Fruit fly (Drosophila melanogaster) whole organism, embryonic: ENCODE data around the gene CG34436.

Source experiments
- Abd-B ChIP-seq: fragments of 200-800 bp; sonication (Bioruptor generic); optimal IDR thresholded peaks from 2 replicates; lab custom pipeline; 2018; ENCODE audit warnings: missing biosample characterization, mild to moderate bottlenecking, missing genetic modification characterization, moderate library complexity
- BEAF-32 ChIP-seq: fragments of 200-800 bp; sonication (Bioruptor generic); optimal IDR thresholded peaks from 3 replicates; lab custom pipeline; 2017; ENCODE audit warnings: missing biosample characterization, missing genetic modification characterization, mild to moderate bottlenecking, moderate library complexity, missing genetic modification reagents
- BtbVII ChIP-seq: fragments of 200-800 bp; sonication (Bioruptor generic); optimal IDR thresholded peaks from 3 replicates; lab custom pipeline; 2017; ENCODE audit warnings: missing biosample characterization, mild to moderate bottlenecking, missing genetic modification characterization
- C15 ChIP-seq: fragments of 200-800 bp; sonication (Bioruptor generic); IDR thresholded peaks from 3 replicates; pipeline ENCODE4 v1.3.6; 2022; ENCODE audit warnings: missing biosample characterization, missing genetic modification characterization
- CG11247 ChIP-seq: fragments of 200-800 bp; sonication (Bioruptor generic); IDR thresholded peaks from 2 replicates; pipeline ENCODE4 v1.3.6; 2022; ENCODE audit warnings: missing biosample characterization, missing genetic modification characterization
- CG11560 ChIP-seq: fragments of 200-800 bp; sonication (Bioruptor generic); IDR thresholded peaks from 3 replicates; pipeline ENCODE4 v1.3.6; 2022; ENCODE audit warnings: missing biosample characterization, missing genetic modification characterization
- CG12391 ChIP-seq: fragments of 200-800 bp; sonication (Bioruptor generic); optimal IDR thresholded peaks from 3 replicates; lab custom pipeline; 2018; ENCODE audit warnings: missing biosample characterization, mild to moderate bottlenecking, missing genetic modification characterization, moderate library complexity
- CG13775 ChIP-seq: fragments of 200-800 bp; sonication (Bioruptor generic); optimal IDR thresholded peaks from 3 replicates; lab custom pipeline; 2017; ENCODE audit warnings: missing biosample characterization, mild to moderate bottlenecking, missing genetic modification characterization
- CG14050 ChIP-seq: fragments of 200-800 bp; sonication (Bioruptor generic); IDR thresholded peaks from 3 replicates; pipeline ENCODE4 v1.3.6; 2022; ENCODE audit warnings: missing biosample characterization, missing genetic modification characterization
- CG17328 ChIP-seq: fragments of 200-800 bp; sonication (Bioruptor generic); IDR thresholded peaks from 2 replicates; pipeline ENCODE4 v1.3.6; 2022; ENCODE audit warnings: missing biosample characterization, missing genetic modification characterization
- CG17912 ChIP-seq: fragments of 200-800 bp; sonication (Bioruptor generic); optimal IDR thresholded peaks from 2 replicates; lab custom pipeline; 2018; ENCODE audit warnings: missing biosample characterization, mild to moderate bottlenecking, missing genetic modification characterization
- CG2199 ChIP-seq: fragments of 200-800 bp; sonication (Bioruptor generic); IDR thresholded peaks from 3 replicates; pipeline ENCODE4 v1.3.6; 2022; ENCODE audit warnings: missing biosample characterization, missing genetic modification characterization
- CG31441 ChIP-seq: fragments of 200-800 bp; sonication (Bioruptor generic); IDR thresholded peaks from 2 replicates; pipeline ENCODE4 v1.3.6; 2022; ENCODE audit warnings: missing biosample characterization, missing genetic modification characterization
- CG3163 ChIP-seq: fragments of 200-800 bp; sonication (Bioruptor generic); optimal IDR thresholded peaks from 3 replicates; lab custom pipeline; 2016; ENCODE audit warnings: missing biosample characterization, missing genetic modification characterization
- CG3407 ChIP-seq: fragments of 200-800 bp; sonication (Bioruptor generic); optimal IDR thresholded peaks from 2 replicates; lab custom pipeline; 2018; ENCODE audit warnings: missing biosample characterization, mild to moderate bottlenecking, missing genetic modification characterization
- CG3838 ChIP-seq: fragments of 200-800 bp; sonication (Bioruptor generic); optimal IDR thresholded peaks from 3 replicates; lab custom pipeline; 2016; ENCODE audit warnings: missing biosample characterization, missing genetic modification characterization
- CG4404 ChIP-seq: fragments of 200-800 bp; sonication (Bioruptor generic); IDR thresholded peaks from 2 replicates; pipeline ENCODE4 v1.3.6; 2022; ENCODE audit warnings: missing biosample characterization, missing genetic modification characterization
- CG4820 ChIP-seq: fragments of 200-800 bp; sonication (Bioruptor generic); optimal IDR thresholded peaks from 3 replicates; lab custom pipeline; 2016; ENCODE audit warnings: missing biosample characterization, missing genetic modification characterization
- CG6683 ChIP-seq: fragments of 200-800 bp; sonication (Bioruptor generic); optimal IDR thresholded peaks from 2 replicates; lab custom pipeline; 2017; ENCODE audit warnings: missing biosample characterization, mild to moderate bottlenecking, missing genetic modification characterization, missing genetic modification reagents
- CG7963 ChIP-seq: fragments of 200-800 bp; sonication (Bioruptor generic); IDR thresholded peaks from 3 replicates; pipeline ENCODE4 v1.3.6; 2022; ENCODE audit warnings: missing biosample characterization, missing genetic modification characterization; ENCODE audit not compliant: partially characterized antibody
- CG8765 ChIP-seq: fragments of 200-800 bp; sonication (Bioruptor generic); IDR thresholded peaks from 2 replicates; pipeline ENCODE4 v1.3.6; 2022; ENCODE audit warnings: missing biosample characterization, missing genetic modification characterization
- D ChIP-seq, 2 experiments: fragments of 200-800 bp in 1 of 2; fragments of >200 bp in 1 of 2; sonication (Bioruptor generic) in 1 of 2; optimal IDR thresholded peaks; 2 replicates in 1 of 2; 3 replicates in 1 of 2; lab custom pipeline; 2017; ENCODE audit warnings: mild to moderate bottlenecking in 1 of 2, missing biosample characterization in 1 of 2, missing genetic modification characterization in 1 of 2, missing genetic modification reagents in 1 of 2
- Dad ChIP-seq: fragments of 200-800 bp; sonication (Bioruptor generic); optimal IDR thresholded peaks from 3 replicates; lab custom pipeline; 2016; ENCODE audit warnings: missing biosample characterization, missing genetic modification characterization
- Elba2 ChIP-seq: fragments of 200-800 bp; sonication (Bioruptor generic); optimal IDR thresholded peaks from 3 replicates; lab custom pipeline; 2016; ENCODE audit warnings: missing biosample characterization, missing genetic modification characterization
- GATAe ChIP-seq: fragments of 200-800 bp; sonication (Bioruptor generic); conservative IDR thresholded peaks from 2 replicates; pipeline ENCODE4 v1.3.6; 2022; ENCODE audit warnings: missing biosample characterization, missing genetic modification characterization
- Hand ChIP-seq: fragments of 200-800 bp; sonication (Bioruptor generic); optimal IDR thresholded peaks from 2 replicates; lab custom pipeline; 2017; ENCODE audit warnings: mild to moderate bottlenecking, missing biosample characterization, missing genetic modification reagents, missing genetic modification characterization
- Hr78 ChIP-seq, 2 experiments: fragments of 200-800 bp in 1 of 2; fragments of >200 bp in 1 of 2; sonication (Bioruptor generic) in 1 of 2; optimal IDR thresholded peaks; 2 replicates each; lab custom pipeline; 2017 to 2019; ENCODE audit warnings: missing biosample characterization in 2 of 2, missing genetic modification characterization in 2 of 2, mild to moderate bottlenecking in 1 of 2, moderate library complexity in 1 of 2
- NC2β ChIP-seq: fragments of 200-800 bp; sonication (Bioruptor generic); optimal IDR thresholded peaks from 2 replicates; lab custom pipeline; 2016; ENCODE audit warnings: missing biosample characterization, missing genetic modification characterization
- NfI ChIP-seq: fragments of 200-800 bp; sonication (Bioruptor generic); optimal IDR thresholded peaks from 3 replicates; lab custom pipeline; 2018; ENCODE audit warnings: missing biosample characterization, mild to moderate bottlenecking, missing genetic modification characterization, moderate library complexity
- Sry-δ ChIP-seq: fragments of 200-800 bp; sonication (Bioruptor generic); optimal IDR thresholded peaks from 2 replicates; lab custom pipeline; 2016; ENCODE audit warnings: missing biosample characterization, missing genetic modification characterization
- Ssrp ChIP-seq: fragments of 200-800 bp; sonication (Bioruptor generic); optimal IDR thresholded peaks from 2 replicates; lab custom pipeline; 2018; ENCODE audit warnings: missing biosample characterization, mild to moderate bottlenecking, missing genetic modification characterization, moderate library complexity
- Tbp ChIP-seq: fragments of >200 bp; optimal IDR thresholded peaks from 2 replicates; lab custom pipeline; 2018; ENCODE audit warnings: missing biosample characterization, missing genetic modification characterization
- Vsx1 ChIP-seq: fragments of 200-800 bp; sonication (Bioruptor generic); optimal IDR thresholded peaks from 2 replicates; lab custom pipeline; 2017; ENCODE audit warnings: missing biosample characterization, mild to moderate bottlenecking, missing genetic modification characterization, missing genetic modification reagents
- ara ChIP-seq: fragments of 200-800 bp; sonication (Bioruptor generic); IDR thresholded peaks from 2 replicates; pipeline ENCODE4 v1.3.6; 2022; ENCODE audit warnings: missing biosample characterization, missing genetic modification characterization
- az2 ChIP-seq: fragments of 200-800 bp; sonication (Bioruptor generic); optimal IDR thresholded peaks from 3 replicates; lab custom pipeline; 2016; ENCODE audit warnings: missing biosample characterization, missing genetic modification characterization
- cas ChIP-seq: fragments of 200-800 bp; sonication (Bioruptor generic); IDR thresholded peaks from 2 replicates; pipeline ENCODE4 v1.3.6; 2022; ENCODE audit warnings: missing biosample characterization, missing genetic modification characterization
- cato ChIP-seq: fragments of 200-800 bp; sonication (Bioruptor generic); optimal IDR thresholded peaks from 2 replicates; lab custom pipeline; 2016; ENCODE audit warnings: missing biosample characterization, missing genetic modification characterization, borderline replicate concordance
- dati ChIP-seq: fragments of 200-800 bp; sonication (Bioruptor generic); IDR thresholded peaks from 2 replicates; pipeline ENCODE4 v1.3.6; 2022; ENCODE audit warnings: missing biosample characterization, missing genetic modification characterization
- fu2 ChIP-seq: fragments of 200-800 bp; sonication (Bioruptor generic); optimal IDR thresholded peaks from 2 replicates; lab custom pipeline; 2016; ENCODE audit warnings: missing biosample characterization, missing genetic modification characterization
- gcm ChIP-seq: fragments of 200-800 bp; sonication (Bioruptor generic); optimal IDR thresholded peaks from 2 replicates; lab custom pipeline; 2019; ENCODE audit warnings: missing biosample characterization, mild to moderate bottlenecking, missing genetic modification characterization, moderate library complexity
- ham ChIP-seq: fragments of 200-800 bp; sonication (Bioruptor generic); IDR thresholded peaks from 2 replicates; pipeline ENCODE4 v1.3.6; 2022; ENCODE audit warnings: missing biosample characterization, missing genetic modification characterization
- lbe ChIP-seq: fragments of 200-800 bp; sonication (Bioruptor generic); optimal IDR thresholded peaks from 2 replicates; lab custom pipeline; 2016; ENCODE audit warnings: missing biosample characterization, mild to moderate bottlenecking, missing genetic modification characterization
- nmo ChIP-seq: fragments of 200-800 bp; sonication (Bioruptor generic); optimal IDR thresholded peaks from 2 replicates; lab custom pipeline; 2018; ENCODE audit warnings: missing biosample characterization, mild to moderate bottlenecking, missing genetic modification characterization, moderate library complexity
- otp ChIP-seq: fragments of 200-800 bp; sonication (Bioruptor generic); IDR thresholded peaks from 3 replicates; pipeline ENCODE4, ENCODE4 v1.3.6; 2022; ENCODE audit warnings: missing biosample characterization, missing genetic modification characterization
- seq ChIP-seq: fragments of 200-800 bp; sonication (Bioruptor generic); IDR thresholded peaks from 2 replicates; pipeline ENCODE4 v1.3.6; 2022; ENCODE audit warnings: missing biosample characterization, missing genetic modification characterization
- stwl ChIP-seq: fragments of 200-800 bp; sonication (Bioruptor generic); optimal IDR thresholded peaks from 3 replicates; lab custom pipeline; 2018; ENCODE audit warnings: missing biosample characterization, mild to moderate bottlenecking, missing genetic modification characterization, moderate library complexity
- tio ChIP-seq: fragments of 200-800 bp; sonication (Bioruptor generic); optimal IDR thresholded peaks from 2 replicates; lab custom pipeline; 2017; ENCODE audit warnings: missing biosample characterization, missing genetic modification characterization, inconsistent platforms
- twi ChIP-seq: fragments of 200-800 bp; optimal IDR thresholded peaks from 2 replicates; lab custom pipeline; 2019; ENCODE audit warnings: missing biosample characterization, mild to moderate bottlenecking, missing genetic modification characterization, moderate library complexity
- vfl ChIP-seq: fragments of 200-800 bp; sonication (Bioruptor generic); optimal IDR thresholded peaks from 2 replicates; lab custom pipeline; 2016; ENCODE audit warnings: missing biosample characterization, missing genetic modification characterization

CG34436 gene

DNA sequence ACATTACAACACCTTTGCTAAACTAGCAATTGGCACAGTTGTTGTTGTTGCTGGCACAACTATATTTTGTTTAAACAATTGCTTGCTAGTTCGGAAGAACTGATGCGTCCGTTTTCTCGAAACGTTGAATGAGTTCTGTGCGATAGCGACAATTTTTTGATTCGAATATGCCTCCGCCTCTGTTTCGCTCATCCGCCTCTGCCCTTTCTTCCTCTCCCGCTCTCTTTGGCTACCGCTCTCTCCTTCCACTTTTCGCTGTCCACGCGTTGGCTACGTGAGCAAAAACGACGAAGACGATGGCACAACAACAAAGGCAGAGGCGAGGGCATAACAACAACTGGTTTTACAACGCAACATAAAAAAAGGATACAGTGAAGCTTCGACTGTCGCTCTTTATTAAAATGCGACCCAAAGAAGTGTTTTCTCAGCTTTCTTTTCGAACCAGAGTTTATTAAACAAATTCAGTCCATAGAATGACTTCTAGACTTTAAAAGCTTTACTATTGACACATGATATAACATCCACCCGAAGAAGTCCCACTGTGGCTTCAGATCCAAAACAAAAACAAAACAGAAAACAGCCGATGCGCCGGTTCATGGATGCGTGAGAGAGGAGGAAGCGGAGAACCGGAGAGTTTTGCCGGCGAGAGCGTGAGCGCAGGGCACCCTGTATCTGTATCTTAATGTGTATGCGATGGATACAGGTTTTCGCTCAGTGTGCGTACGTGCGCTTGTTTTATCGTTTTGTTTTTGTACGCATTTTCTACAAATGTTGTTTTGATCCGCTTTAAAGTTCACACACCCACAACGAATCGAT lies 44.0 kb downstream of the CG34436 start (continued):
- TF ChIP-seq CG7963 (GFP tag; lab: Robert Waterston, UW), result no peak
- no peak for TF ChIP-seq otp
- peak; percentile 71 for TF ChIP-seq stwl (tag; lab: Kevin White, UChicago)
- no peak for TF ChIP-seq Tbp
- peak; percentile 99 for TF ChIP-seq nmo (GFP tag; lab: Kevin White, UChicago)
- no peak for TF ChIP-seq CG11560 (tag; lab: Robert Waterston, UW)
- TF ChIP-seq NC2β (GFP tag; lab: Kevin White, UChicago), result peak; percentile 99
- TF ChIP-seq CG17328 (GFP tag; lab: Robert Waterston, UW), result no peak
- no peak for TF ChIP-seq C15 (GFP tag; lab: Robert Waterston, UW)
- no peak for TF ChIP-seq CG14050
- peak in 1 of 2 experiments; percentile 96 for TF ChIP-seq Hr78 (GFP tag; optimal IDR thresholded peaks at IDR 0.05; lab: Kevin White, UChicago)
- TF ChIP-seq CG3163 (GFP tag; lab: Kevin White, UChicago), result peak; percentile 96
- no peak for TF ChIP-seq GATAe
- no peak for TF ChIP-seq CG11247 (GFP tag; lab: Robert Waterston, UW)
- TF ChIP-seq vfl (GFP tag; lab: Kevin White, UChicago), result peak; percentile 100
- peak; percentile 99 for TF ChIP-seq cato
- TF ChIP-seq CG3838 (GFP tag; lab: Kevin White, UChicago), result peak; percentile 99
- TF ChIP-seq CG4820 (GFP tag; lab: Kevin White, UChicago), result peak; percentile 98
- peak; percentile 99 for TF ChIP-seq Ssrp (tag; lab: Kevin White, UChicago)
- TF ChIP-seq lbe, result peak; percentile 99
- TF ChIP-seq Hand (GFP tag; lab: Kevin White, UChicago), result peak; percentile 100
- TF ChIP-seq CG3407, result peak; percentile 98
- TF ChIP-seq CG8765 (GFP tag; lab: Robert Waterston, UW), result no peak
- peak; percentile 99 for TF ChIP-seq fu2 (GFP tag; lab: Kevin White, UChicago)
- TF ChIP-seq gcm (GFP tag; lab: Kevin White, UChicago), result peak; percentile 99
- TF ChIP-seq Elba2 (GFP tag; lab: Kevin White, UChicago), result peak; percentile 97
- peak; percentile 100 for TF ChIP-seq CG12391 (tag; lab: Kevin White, UChicago)
- TF ChIP-seq Dad, result peak; percentile 100
- no peak for TF ChIP-seq CG2199
- no peak for TF ChIP-seq ara (GFP tag; lab: Robert Waterston, UW)
- TF ChIP-seq cas, result no peak
- peak; percentile 84 for TF ChIP-seq Sry-δ (GFP tag; lab: Kevin White, UChicago)
- TF ChIP-seq D (optimal IDR thresholded peaks at IDR 0.05; lab: Kevin White, UChicago), result peak; percentile 15
- peak; percentile 98 for TF ChIP-seq D (GFP tag; optimal IDR thresholded peaks at IDR 0.05; lab: Kevin White, UChicago)
- TF ChIP-seq twi (tag; lab: Kevin White, UChicago), result peak; percentile 96
- peak; percentile 98 for TF ChIP-seq CG6683 (GFP tag; lab: Kevin White, UChicago)
- peak; percentile 99 for TF ChIP-seq CG13775 (GFP tag; lab: Kevin White, UChicago)
- TF ChIP-seq BtbVII (GFP tag; lab: Kevin White, UChicago), result peak; percentile 99
- peak; percentile 38 for TF ChIP-seq BEAF-32 (GFP tag; lab: Kevin White, UChicago)
- TF ChIP-seq NfI, result peak; percentile 100
- no peak for TF ChIP-seq CG31441 (GFP tag; lab: Robert Waterston, UW)
- peak; percentile 99 for TF ChIP-seq Abd-B (GFP tag; lab: Kevin White, UChicago)
- TF ChIP-seq seq (GFP tag; lab: Robert Waterston, UW), result no peak
- TF ChIP-seq az2, result peak; percentile 100
- peak; percentile 96 for TF ChIP-seq CG17912 (GFP tag; lab: Kevin White, UChicago)
- no peak for TF ChIP-seq CG4404 (GFP tag; lab: Robert Waterston, UW)
- TF ChIP-seq ham (GFP tag; lab: Robert Waterston, UW), result no peak
- peak; percentile 98 for TF ChIP-seq Vsx1 (GFP tag; lab: Kevin White, UChicago)
- no peak for TF ChIP-seq dati (GFP tag; lab: Robert Waterston, UW)
- peak; percentile 100 for TF ChIP-seq tio (GFP tag; lab: Kevin White, UChicago)
